Fruit fly (Drosophila melanogaster) whole organism, embryonic: ENCODE results near the gene RpL37A.

ENCODE experiments used
- Atf-2 ChIP-seq: fragments of 200-800 bp; sonication (Bioruptor generic); optimal IDR thresholded peaks from 2 replicates; lab custom pipeline; 2016; ENCODE audit warnings: missing biosample characterization, missing genetic modification characterization
- Awh ChIP-seq: fragments of 200-800 bp; sonication (Bioruptor generic); IDR thresholded peaks from 2 replicates; pipeline ENCODE4, ENCODE4 v1.3.6; 2022; ENCODE audit warnings: missing biosample characterization, missing genetic modification characterization
- BEAF-32 ChIP-seq: fragments of 200-800 bp; sonication (Bioruptor generic); optimal IDR thresholded peaks from 3 replicates; lab custom pipeline; 2017; ENCODE audit warnings: missing biosample characterization, missing genetic modification characterization, mild to moderate bottlenecking, moderate library complexity, missing genetic modification reagents
- CG10565 ChIP-seq: fragments of 200-800 bp; sonication (Bioruptor generic); optimal IDR thresholded peaks from 3 replicates; lab custom pipeline; 2016; ENCODE audit warnings: missing biosample characterization, mild to moderate bottlenecking, missing genetic modification characterization
- CG11085 ChIP-seq: fragments of 200-800 bp; sonication (Bioruptor generic); IDR thresholded peaks from 2 replicates; pipeline ENCODE4 v1.3.6; 2022; ENCODE audit warnings: missing biosample characterization, missing genetic modification characterization
- CG12155 ChIP-seq: fragments of 200-800 bp; sonication (Bioruptor generic); optimal IDR thresholded peaks from 3 replicates; lab custom pipeline; 2016; ENCODE audit warnings: missing biosample characterization, missing genetic modification characterization
- CG14667 ChIP-seq: fragments of 200-800 bp; sonication (Bioruptor generic); IDR thresholded peaks from 2 replicates; pipeline ENCODE4 v1.3.6; 2022; ENCODE audit warnings: missing biosample characterization, missing genetic modification characterization
- CG14710 ChIP-seq: fragments of 200-800 bp; sonication (Bioruptor generic); optimal IDR thresholded peaks from 3 replicates; lab custom pipeline; 2019; ENCODE audit warnings: missing biosample characterization, mild to moderate bottlenecking, missing genetic modification characterization, moderate library complexity
- CG1603 ChIP-seq: fragments of 200-800 bp; sonication (Bioruptor generic); optimal IDR thresholded peaks from 2 replicates; lab custom pipeline; 2019; ENCODE audit warnings: missing biosample characterization, mild to moderate bottlenecking, missing genetic modification characterization, moderate library complexity
- CG16813 ChIP-seq: fragments of 200-800 bp; sonication (Bioruptor generic); IDR thresholded peaks from 3 replicates; pipeline ENCODE4 v1.3.6; 2022; ENCODE audit warnings: missing biosample characterization, missing genetic modification characterization; ENCODE audit not compliant: partially characterized antibody
- CG17328 ChIP-seq: fragments of 200-800 bp; sonication (Bioruptor generic); IDR thresholded peaks from 2 replicates; pipeline ENCODE4 v1.3.6; 2022; ENCODE audit warnings: missing biosample characterization, missing genetic modification characterization
- CG17385 ChIP-seq: fragments of 200-800 bp; sonication (Bioruptor generic); optimal IDR thresholded peaks from 3 replicates; lab custom pipeline; 2018; ENCODE audit warnings: missing biosample characterization, mild to moderate bottlenecking, missing genetic modification characterization
- CG17568 ChIP-seq: fragments of 200-800 bp; sonication (Bioruptor generic); optimal IDR thresholded peaks from 2 replicates; lab custom pipeline; 2018; ENCODE audit warnings: missing biosample characterization, mild to moderate bottlenecking, missing genetic modification characterization, moderate library complexity
- CG18764 ChIP-seq: fragments of 200-800 bp; sonication (Bioruptor generic); optimal IDR thresholded peaks from 3 replicates; lab custom pipeline; 2016; ENCODE audit warnings: missing biosample characterization, missing genetic modification characterization
- CG43689 ChIP-seq: fragments of 200-800 bp; sonication (Bioruptor generic); IDR thresholded peaks from 2 replicates; pipeline ENCODE4 v1.3.6; 2022; ENCODE audit warnings: missing biosample characterization, missing genetic modification characterization
- CG7556 ChIP-seq: fragments of 200-800 bp; sonication (Bioruptor generic); optimal IDR thresholded peaks from 2 replicates; lab custom pipeline; 2017; ENCODE audit warnings: missing biosample characterization, mild to moderate bottlenecking, missing genetic modification characterization
- CG7987 ChIP-seq: fragments of 200-800 bp; sonication (Bioruptor generic); optimal IDR thresholded peaks from 2 replicates; lab custom pipeline; 2018; ENCODE audit warnings: missing biosample characterization, mild to moderate bottlenecking, missing genetic modification characterization, moderate library complexity
- CG8281 ChIP-seq: fragments of 200-800 bp; sonication (Bioruptor generic); optimal IDR thresholded peaks from 2 replicates; lab custom pipeline; 2018; ENCODE audit warnings: missing biosample characterization, mild to moderate bottlenecking, missing genetic modification characterization, moderate library complexity
- CG8924 ChIP-seq: fragments of 200-800 bp; optimal IDR thresholded peaks from 3 replicates; lab custom pipeline; 2019; ENCODE audit warnings: missing biosample characterization, mild to moderate bottlenecking, missing genetic modification characterization, moderate library complexity
- CG9215 ChIP-seq: fragments of 200-800 bp; sonication (Bioruptor generic); IDR thresholded peaks from 2 replicates; pipeline ENCODE4 v1.3.6; 2022; ENCODE audit warnings: missing biosample characterization, missing genetic modification characterization
- CG9609 ChIP-seq: fragments of 200-800 bp; sonication (Bioruptor generic); optimal IDR thresholded peaks from 3 replicates; lab custom pipeline; 2016; ENCODE audit warnings: missing biosample characterization, missing genetic modification characterization
- D19A ChIP-seq: fragments of 200-800 bp; optimal IDR thresholded peaks from 3 replicates; lab custom pipeline; 2019; ENCODE audit warnings: missing biosample characterization, mild to moderate bottlenecking, missing genetic modification characterization, moderate library complexity
- Dad ChIP-seq: fragments of 200-800 bp; sonication (Bioruptor generic); optimal IDR thresholded peaks from 3 replicates; lab custom pipeline; 2016; ENCODE audit warnings: missing biosample characterization, missing genetic modification characterization
- Dip3 ChIP-seq: fragments of 200-800 bp; sonication (Bioruptor generic); optimal IDR thresholded peaks from 3 replicates; lab custom pipeline; 2016; ENCODE audit warnings: missing biosample characterization, missing genetic modification characterization
- Doc2 ChIP-seq: fragments of 200-800 bp; sonication (Bioruptor generic); IDR thresholded peaks from 2 replicates; pipeline ENCODE4 v1.3.6; 2022; ENCODE audit warnings: missing biosample characterization, missing genetic modification characterization
- Eip74EF ChIP-seq, 2 experiments: fragments of 200-800 bp in 1 of 2; fragments of >200 bp in 1 of 2; sonication (Bioruptor generic) in 1 of 2; optimal IDR thresholded peaks; 2 replicates each; lab custom pipeline; 2017 to 2019; ENCODE audit warnings: missing biosample characterization in 2 of 2, missing genetic modification characterization in 2 of 2, mild to moderate bottlenecking in 1 of 2, moderate library complexity in 1 of 2
- Fer2 ChIP-seq: fragments of 200-800 bp; sonication (Bioruptor generic); optimal IDR thresholded peaks from 2 replicates; lab custom pipeline; 2018; ENCODE audit warnings: missing biosample characterization, mild to moderate bottlenecking, missing genetic modification characterization, moderate library complexity
- HLH3B ChIP-seq: fragments of 200-800 bp; sonication (Bioruptor generic); IDR thresholded peaks from 2 replicates; pipeline ENCODE4 v1.3.6; 2022; ENCODE audit warnings: missing biosample characterization, missing genetic modification characterization
- NC2α ChIP-seq: fragments of 200-800 bp; sonication (Bioruptor generic); optimal IDR thresholded peaks from 2 replicates; lab custom pipeline; 2016; ENCODE audit warnings: missing biosample characterization, missing genetic modification characterization
- Nf-YA ChIP-seq: fragments of 200-800 bp; sonication (Bioruptor generic); IDR thresholded peaks from 2 replicates; pipeline ENCODE4 v1.3.6; 2022; ENCODE audit warnings: missing biosample characterization, missing genetic modification characterization
- Nf-YB ChIP-seq: fragments of 200-800 bp; sonication (Bioruptor generic); optimal IDR thresholded peaks from 3 replicates; lab custom pipeline; 2019; ENCODE audit warnings: missing biosample characterization, mild to moderate bottlenecking, missing genetic modification characterization, moderate library complexity
- Oli ChIP-seq: fragments of 200-800 bp; sonication (Bioruptor generic); optimal IDR thresholded peaks from 2 replicates; lab custom pipeline; 2018; ENCODE audit warnings: missing biosample characterization, mild to moderate bottlenecking, missing genetic modification characterization, moderate library complexity
- Optix ChIP-seq: fragments of 200-800 bp; sonication (Bioruptor generic); IDR thresholded peaks from 3 replicates; pipeline ENCODE4 v1.3.6; 2022; ENCODE audit warnings: missing biosample characterization, missing genetic modification characterization
- PHDP ChIP-seq: fragments of 200-800 bp; sonication (Bioruptor generic); optimal IDR thresholded peaks from 3 replicates; lab custom pipeline; 2018; ENCODE audit warnings: missing biosample characterization, mild to moderate bottlenecking, missing genetic modification characterization, moderate library complexity
- Sry-β ChIP-seq: fragments of 200-800 bp; sonication (Bioruptor generic); optimal IDR thresholded peaks from 2 replicates; lab custom pipeline; 2018; ENCODE audit warnings: missing biosample characterization, mild to moderate bottlenecking, missing genetic modification characterization, moderate library complexity
- Usf ChIP-seq: fragments of 200-800 bp; sonication (Bioruptor generic); optimal IDR thresholded peaks from 2 replicates; lab custom pipeline; 2017; ENCODE audit warnings: missing genotype, missing biosample characterization, missing genetic modification characterization
- Vsx1 ChIP-seq: fragments of 200-800 bp; sonication (Bioruptor generic); optimal IDR thresholded peaks from 2 replicates; lab custom pipeline; 2017; ENCODE audit warnings: missing biosample characterization, mild to moderate bottlenecking, missing genetic modification characterization, missing genetic modification reagents
- amos ChIP-seq: fragments of 200-800 bp; sonication (Bioruptor generic); IDR thresholded peaks from 2 replicates; pipeline ENCODE4 v1.3.6; 2022; ENCODE audit warnings: missing biosample characterization, missing genetic modification characterization; ENCODE audit not compliant: partially characterized antibody
- cad ChIP-seq: fragments of >200 bp; optimal IDR thresholded peaks from 2 replicates; lab custom pipeline; 2017; ENCODE audit warnings: missing biosample characterization, missing genetic modification characterization
- cas ChIP-seq: fragments of 200-800 bp; sonication (Bioruptor generic); IDR thresholded peaks from 2 replicates; pipeline ENCODE4 v1.3.6; 2022; ENCODE audit warnings: missing biosample characterization, missing genetic modification characterization
- cato ChIP-seq: fragments of 200-800 bp; sonication (Bioruptor generic); optimal IDR thresholded peaks from 2 replicates; lab custom pipeline; 2016; ENCODE audit warnings: missing biosample characterization, missing genetic modification characterization, borderline replicate concordance
- chinmo ChIP-seq: fragments of 200-800 bp; sonication (Bioruptor generic); IDR thresholded peaks from 4 replicates; pipeline ENCODE4 v1.3.6; 2022; ENCODE audit warnings: missing biosample characterization, missing genetic modification characterization; ENCODE audit not compliant: partially characterized antibody
- crc ChIP-seq: fragments of 200-800 bp; sonication (Bioruptor generic); optimal IDR thresholded peaks from 2 replicates; lab custom pipeline; 2016; ENCODE audit warnings: missing biosample characterization, missing genetic modification characterization
- da ChIP-seq: fragments of 200-800 bp; sonication (Bioruptor generic); optimal IDR thresholded peaks from 2 replicates; lab custom pipeline; 2016; ENCODE audit warnings: missing biosample characterization, missing genetic modification characterization
- dati ChIP-seq: fragments of 200-800 bp; sonication (Bioruptor generic); IDR thresholded peaks from 2 replicates; pipeline ENCODE4 v1.3.6; 2022; ENCODE audit warnings: missing biosample characterization, missing genetic modification characterization
- nerfin-2 ChIP-seq: fragments of 200-800 bp; sonication (Bioruptor generic); IDR thresholded peaks from 2 replicates; pipeline ENCODE4 v1.3.6; 2022; ENCODE audit warnings: missing biosample characterization, missing genetic modification characterization; ENCODE audit not compliant: partially characterized antibody
- ranshi ChIP-seq: fragments of 200-800 bp; sonication (Bioruptor generic); IDR thresholded peaks from 2 replicates; pipeline ENCODE4 v1.3.6; 2022; ENCODE audit warnings: missing biosample characterization, missing genetic modification characterization
- sc ChIP-seq, 3 experiments: fragments of >200 bp in 2 of 3; fragments of 200-800 bp in 1 of 3; sonication (Bioruptor generic) in 1 of 3; optimal IDR thresholded peaks; 2 replicates in 2 of 3; 3 replicates in 1 of 3; lab custom pipeline; 2017; ENCODE audit warnings: mild to moderate bottlenecking in 1 of 3, missing biosample characterization in 1 of 3, missing genetic modification characterization in 1 of 3, missing genetic modification reagents in 1 of 3
- sisA ChIP-seq: fragments of 200-800 bp; sonication (Bioruptor generic); IDR thresholded peaks from 2 replicates; pipeline ENCODE4 v1.3.6; 2022; ENCODE audit warnings: missing biosample characterization, missing genetic modification characterization
- usp ChIP-seq: fragments of >200 bp; optimal IDR thresholded peaks from 2 replicates; lab custom pipeline; 2017; ENCODE audit warnings: missing biosample characterization, missing genetic modification characterization
- yki ChIP-seq: fragments of >200 bp; optimal IDR thresholded peaks from 3 replicates; lab custom pipeline; 2018

RpL37A gene

DNA sequence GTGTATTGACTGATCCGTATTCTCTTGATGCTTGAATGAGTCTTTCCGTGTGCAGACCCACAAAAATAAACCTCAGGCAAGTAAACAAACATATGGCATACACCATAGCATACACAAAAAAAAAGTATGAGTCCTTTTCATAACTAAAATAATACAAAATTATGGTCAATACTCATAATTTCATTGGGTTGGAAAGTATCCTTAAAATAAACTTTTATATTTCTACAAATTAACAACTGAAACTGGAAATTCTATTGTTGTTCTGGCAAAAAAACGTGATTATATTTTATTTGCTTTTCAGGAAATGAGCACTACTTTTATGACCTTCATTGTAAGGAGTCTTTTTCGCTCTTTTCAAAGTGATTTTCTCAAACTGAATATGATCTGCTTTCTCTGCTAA, 28.7 kb upstream of the RpL37A start (continued):
- TF ChIP-seq Fer2 (tag; lab: Kevin White, UChicago) (no peak), CG43689 (no peak), PHDP (tag; lab: Kevin White, UChicago) (peak; percentile 42), usp (GFP tag; lab: Kevin White, UChicago) (no peak), ranshi (GFP tag; lab: Robert Waterston, UW) (no peak), BEAF-32 (GFP tag; lab: Kevin White, UChicago) (no peak), sisA (GFP tag; lab: Robert Waterston, UW) (no peak), CG18764 (GFP tag; lab: Kevin White, UChicago) (peak; percentile 25), Eip74EF (GFP tag; optimal IDR thresholded peaks at IDR 0.05; lab: Kevin White, UChicago) (no peak), CG1603 (tag; lab: Kevin White, UChicago) (no peak), HLH3B (GFP tag; lab: Robert Waterston, UW) (no peak), CG7987 (GFP tag; lab: Kevin White, UChicago) (no peak), CG17385 (GFP tag; lab: Kevin White, UChicago) (peak; percentile 27), Doc2 (GFP tag; lab: Robert Waterston, UW) (no peak), CG9609 (GFP tag; lab: Kevin White, UChicago) (no peak), CG9215 (GFP tag; lab: Robert Waterston, UW) (no peak), dati (GFP tag; lab: Robert Waterston, UW) (no peak), Oli (tag; lab: Kevin White, UChicago) (peak; percentile 36), crc (GFP tag; lab: Kevin White, UChicago) (no peak), cad (GFP tag; lab: Kevin White, UChicago) (no peak), CG8924 (peak; percentile 27), chinmo (GFP tag; lab: Robert Waterston, UW) (no peak), CG7556 (GFP tag; lab: Kevin White, UChicago) (no peak), sc (optimal IDR thresholded peaks at IDR 0.05; lab: Kevin White, UChicago) (no peak), sc (GFP tag; optimal IDR thresholded peaks at IDR 0.05; lab: Kevin White, UChicago) (no peak), amos (no peak), Dip3 (GFP tag; lab: Kevin White, UChicago) (no peak), CG17568 (GFP tag; lab: Kevin White, UChicago) (no peak), Vsx1 (no peak), Awh (GFP tag; lab: Robert Waterston, UW) (no peak), CG14710 (peak; percentile 53), CG10565 (GFP tag; lab: Kevin White, UChicago) (no peak), da (no peak), CG11085 (GFP tag; lab: Robert Waterston, UW) (no peak), CG16813 (GFP tag; lab: Robert Waterston, UW) (no peak), CG8281 (tag; lab: Kevin White, UChicago) (no peak), cas (GFP tag; lab: Robert Waterston, UW) (no peak), Usf (no peak), CG12155 (GFP tag; lab: Kevin White, UChicago) (no peak), cato (no peak), D19A (peak; percentile 47), CG14667 (no peak), Nf-YB (GFP tag; lab: Kevin White, UChicago) (peak; percentile 1), nerfin-2 (no peak), NC2α (no peak), Nf-YA (GFP tag; lab: Robert Waterston, UW) (no peak), Atf-2 (GFP tag; lab: Kevin White, UChicago) (no peak), CG17328 (GFP tag; lab: Robert Waterston, UW) (peak; percentile 30; the same call in 1 of the 2 replicates), Sry-β (GFP tag; lab: Kevin White, UChicago) (no peak), Optix (GFP tag; lab: Robert Waterston, UW) (no peak), Dad (GFP tag; lab: Kevin White, UChicago) (no peak), yki (lab: Kevin White, UChicago) (no peak)
